Fruit fly (Drosophila melanogaster) whole organism, embryonic: ENCODE results near the gene CG33158.

Experiments
- Abd-B ChIP-seq: fragments of 200-800 bp; sonication (Bioruptor generic); optimal IDR thresholded peaks from 2 replicates; lab custom pipeline; 2018; ENCODE audit warnings: missing biosample characterization, mild to moderate bottlenecking, missing genetic modification characterization, moderate library complexity
- Atf3 ChIP-seq: fragments of 200-800 bp; sonication (Bioruptor generic); optimal IDR thresholded peaks from 3 replicates; lab custom pipeline; 2016; ENCODE audit warnings: missing biosample characterization, missing genetic modification characterization
- CG10462 ChIP-seq: fragments of 200-800 bp; sonication (Bioruptor generic); optimal IDR thresholded peaks from 2 replicates; lab custom pipeline; 2016; ENCODE audit warnings: missing biosample characterization, missing genetic modification characterization
- CG10565 ChIP-seq: fragments of 200-800 bp; sonication (Bioruptor generic); optimal IDR thresholded peaks from 3 replicates; lab custom pipeline; 2016; ENCODE audit warnings: missing biosample characterization, mild to moderate bottlenecking, missing genetic modification characterization
- CG10654 ChIP-seq: fragments of 200-800 bp; sonication (Bioruptor generic); optimal IDR thresholded peaks from 2 replicates; lab custom pipeline; 2016; ENCODE audit warnings: missing biosample characterization, missing genetic modification characterization
- CG12155 ChIP-seq: fragments of 200-800 bp; sonication (Bioruptor generic); optimal IDR thresholded peaks from 3 replicates; lab custom pipeline; 2016; ENCODE audit warnings: missing biosample characterization, missing genetic modification characterization
- CG1233 ChIP-seq: fragments of 200-800 bp; sonication (Bioruptor generic); optimal IDR thresholded peaks from 4 replicates; lab custom pipeline; 2018; ENCODE audit warnings: missing biosample characterization, mild to moderate bottlenecking, missing genetic modification characterization
- CG14441 ChIP-seq: fragments of 200-800 bp; sonication (Bioruptor generic); IDR thresholded peaks from 2 replicates; pipeline ENCODE4 v1.3.6; 2022; ENCODE audit warnings: missing biosample characterization, missing genetic modification characterization
- CG14710 ChIP-seq: fragments of 200-800 bp; sonication (Bioruptor generic); optimal IDR thresholded peaks from 3 replicates; lab custom pipeline; 2019; ENCODE audit warnings: missing biosample characterization, mild to moderate bottlenecking, missing genetic modification characterization, moderate library complexity
- CG2889 ChIP-seq: fragments of 200-800 bp; sonication (Bioruptor generic); IDR thresholded peaks from 3 replicates; pipeline ENCODE4 v1.3.6; 2022; ENCODE audit warnings: missing biosample characterization, missing genetic modification characterization
- CG30431 ChIP-seq: fragments of 200-800 bp; sonication (Bioruptor generic); optimal IDR thresholded peaks from 2 replicates; lab custom pipeline; 2017; ENCODE audit warnings: missing biosample characterization, missing genetic modification characterization
- CG32532 ChIP-seq: fragments of 200-800 bp; sonication (Bioruptor generic); IDR thresholded peaks from 2 replicates; pipeline ENCODE4 v1.3.6; 2022; ENCODE audit warnings: missing biosample characterization, missing genetic modification characterization
- CG8765 ChIP-seq: fragments of 200-800 bp; sonication (Bioruptor generic); IDR thresholded peaks from 2 replicates; pipeline ENCODE4 v1.3.6; 2022; ENCODE audit warnings: missing biosample characterization, missing genetic modification characterization
- CG9215 ChIP-seq: fragments of 200-800 bp; sonication (Bioruptor generic); IDR thresholded peaks from 2 replicates; pipeline ENCODE4 v1.3.6; 2022; ENCODE audit warnings: missing biosample characterization, missing genetic modification characterization
- D19A ChIP-seq: fragments of 200-800 bp; optimal IDR thresholded peaks from 3 replicates; lab custom pipeline; 2019; ENCODE audit warnings: missing biosample characterization, mild to moderate bottlenecking, missing genetic modification characterization, moderate library complexity
- D19B ChIP-seq: fragments of 200-800 bp; sonication (Bioruptor generic); optimal IDR thresholded peaks from 2 replicates; lab custom pipeline; 2017; ENCODE audit warnings: missing biosample characterization, mild to moderate bottlenecking, missing genetic modification characterization
- Deaf1 ChIP-seq: fragments of 200-800 bp; optimal IDR thresholded peaks from 3 replicates; lab custom pipeline; 2019; ENCODE audit warnings: missing biosample characterization, mild to moderate bottlenecking, missing genetic modification characterization, moderate library complexity
- Dek ChIP-seq: fragments of 200-800 bp; sonication (Bioruptor generic); optimal IDR thresholded peaks from 3 replicates; lab custom pipeline; 2019; ENCODE audit warnings: missing biosample characterization, mild to moderate bottlenecking, missing genetic modification characterization, moderate library complexity
- Doc2 ChIP-seq: fragments of 200-800 bp; sonication (Bioruptor generic); IDR thresholded peaks from 2 replicates; pipeline ENCODE4 v1.3.6; 2022; ENCODE audit warnings: missing biosample characterization, missing genetic modification characterization
- ERR ChIP-seq: fragments of 200-800 bp; sonication (Bioruptor generic); optimal IDR thresholded peaks from 2 replicates; lab custom pipeline; 2016; ENCODE audit warnings: missing biosample characterization, missing genetic modification characterization
- Eip74EF ChIP-seq, 2 experiments: fragments of 200-800 bp in 1 of 2; fragments of >200 bp in 1 of 2; sonication (Bioruptor generic) in 1 of 2; optimal IDR thresholded peaks; 2 replicates each; lab custom pipeline; 2017 to 2019; ENCODE audit warnings: missing biosample characterization in 2 of 2, missing genetic modification characterization in 2 of 2, mild to moderate bottlenecking in 1 of 2, moderate library complexity in 1 of 2
- Hmr ChIP-seq: fragments of 200-800 bp; sonication (Bioruptor generic); optimal IDR thresholded peaks from 3 replicates; lab custom pipeline; 2017; ENCODE audit warnings: mild to moderate bottlenecking, missing biosample characterization, missing genetic modification reagents, missing genetic modification characterization
- Lhr ChIP-seq: fragments of 200-800 bp; sonication (Bioruptor generic); optimal IDR thresholded peaks from 3 replicates; lab custom pipeline; 2017; ENCODE audit warnings: mild to moderate bottlenecking, missing biosample characterization, missing genetic modification reagents, missing genetic modification characterization
- Max ChIP-seq: fragments of 200-800 bp; sonication (Bioruptor generic); optimal IDR thresholded peaks from 2 replicates; lab custom pipeline; 2016; ENCODE audit warnings: missing biosample characterization, mild to moderate bottlenecking, missing genetic modification characterization
- Neu2 ChIP-seq: fragments of 200-800 bp; sonication (Bioruptor generic); optimal IDR thresholded peaks from 3 replicates; lab custom pipeline; 2016; ENCODE audit warnings: missing biosample characterization, missing genetic modification characterization, borderline replicate concordance
- Nf-YB ChIP-seq: fragments of 200-800 bp; sonication (Bioruptor generic); optimal IDR thresholded peaks from 3 replicates; lab custom pipeline; 2019; ENCODE audit warnings: missing biosample characterization, mild to moderate bottlenecking, missing genetic modification characterization, moderate library complexity
- PHDP ChIP-seq: fragments of 200-800 bp; sonication (Bioruptor generic); optimal IDR thresholded peaks from 3 replicates; lab custom pipeline; 2018; ENCODE audit warnings: missing biosample characterization, mild to moderate bottlenecking, missing genetic modification characterization, moderate library complexity
- Trl ChIP-seq, 3 experiments: fragments of >200 bp in 2 of 3; fragments of 200-800 bp in 1 of 3; sonication (Bioruptor generic) in 1 of 3; optimal IDR thresholded peaks; 2 replicates in 1 of 3; 3 replicates in 2 of 3; lab custom pipeline; 2016 to 2017; ENCODE audit warnings: missing biosample characterization in 1 of 3, missing genetic modification characterization in 1 of 3
- bigmax ChIP-seq: fragments of 200-800 bp; sonication (Bioruptor generic); optimal IDR thresholded peaks from 2 replicates; lab custom pipeline; 2018; ENCODE audit warnings: missing biosample characterization, mild to moderate bottlenecking, missing genetic modification characterization
- br ChIP-seq: fragments of >200 bp; optimal IDR thresholded peaks from 2 replicates; lab custom pipeline; 2017
- cad ChIP-seq: fragments of >200 bp; optimal IDR thresholded peaks from 2 replicates; lab custom pipeline; 2017; ENCODE audit warnings: missing biosample characterization, missing genetic modification characterization
- chinmo ChIP-seq: fragments of 200-800 bp; sonication (Bioruptor generic); IDR thresholded peaks from 4 replicates; pipeline ENCODE4 v1.3.6; 2022; ENCODE audit warnings: missing biosample characterization, missing genetic modification characterization; ENCODE audit not compliant: partially characterized antibody
- dm ChIP-seq: fragments of 200-800 bp; sonication (Bioruptor generic); optimal IDR thresholded peaks from 3 replicates; lab custom pipeline; 2016; ENCODE audit warnings: missing biosample characterization, missing genetic modification characterization
- exex ChIP-seq: fragments of 200-800 bp; sonication (Bioruptor generic); optimal IDR thresholded peaks from 4 replicates; lab custom pipeline; 2018; ENCODE audit warnings: missing biosample characterization, mild to moderate bottlenecking, missing genetic modification characterization, moderate library complexity
- fd102C ChIP-seq: fragments of 200-800 bp; sonication (Bioruptor generic); optimal IDR thresholded peaks from 2 replicates; lab custom pipeline; 2018; ENCODE audit warnings: missing biosample characterization, mild to moderate bottlenecking, missing genetic modification characterization, moderate library complexity
- fd64A ChIP-seq: fragments of 200-800 bp; sonication (Bioruptor generic); optimal IDR thresholded peaks from 3 replicates; lab custom pipeline; 2018; ENCODE audit warnings: missing biosample characterization, mild to moderate bottlenecking, missing genetic modification characterization
- fru ChIP-seq: fragments of >200 bp; optimal IDR thresholded peaks from 2 replicates; lab custom pipeline; 2017
- lov ChIP-seq, 2 experiments: fragments of 200-800 bp in 1 of 2; fragments of >200 bp in 1 of 2; sonication (Bioruptor generic) in 1 of 2; IDR thresholded peaks in 1 of 2; optimal IDR thresholded peaks in 1 of 2; 2 replicates in 1 of 2; 3 replicates in 1 of 2; pipeline versions ENCODE4 v1.3.6 to Lab custom; 2017 to 2022; ENCODE audit warnings: missing biosample characterization in 1 of 2, missing genetic modification characterization in 1 of 2
- nerfin-2 ChIP-seq: fragments of 200-800 bp; sonication (Bioruptor generic); IDR thresholded peaks from 2 replicates; pipeline ENCODE4 v1.3.6; 2022; ENCODE audit warnings: missing biosample characterization, missing genetic modification characterization; ENCODE audit not compliant: partially characterized antibody
- otp ChIP-seq: fragments of 200-800 bp; sonication (Bioruptor generic); IDR thresholded peaks from 3 replicates; pipeline ENCODE4, ENCODE4 v1.3.6; 2022; ENCODE audit warnings: missing biosample characterization, missing genetic modification characterization
- phol ChIP-seq: fragments of 200-800 bp; sonication (Bioruptor generic); optimal IDR thresholded peaks from 3 replicates; lab custom pipeline; 2018; ENCODE audit warnings: missing biosample characterization, mild to moderate bottlenecking, missing genetic modification characterization, moderate library complexity
- seq ChIP-seq: fragments of 200-800 bp; sonication (Bioruptor generic); IDR thresholded peaks from 2 replicates; pipeline ENCODE4 v1.3.6; 2022; ENCODE audit warnings: missing biosample characterization, missing genetic modification characterization
- shn ChIP-seq: fragments of 200-800 bp; sonication (Bioruptor generic); optimal IDR thresholded peaks from 3 replicates; lab custom pipeline; 2016; ENCODE audit warnings: missing biosample characterization, missing genetic modification characterization
- tap ChIP-seq: fragments of 200-800 bp; optimal IDR thresholded peaks from 3 replicates; lab custom pipeline; 2019; ENCODE audit warnings: missing biosample characterization, mild to moderate bottlenecking, missing genetic modification characterization, moderate library complexity
- trh ChIP-seq: fragments of 200-800 bp; sonication (Bioruptor generic); optimal IDR thresholded peaks from 2 replicates; lab custom pipeline; 2016; ENCODE audit warnings: missing biosample characterization, missing genetic modification characterization
- ttk ChIP-seq: fragments of 200-800 bp; sonication (Bioruptor generic); IDR thresholded peaks from 2 replicates; pipeline ENCODE4 v2.1.2; 2022; ENCODE audit warnings: missing biosample characterization, missing genetic modification characterization
- unc-4 ChIP-seq: fragments of 200-800 bp; sonication (Bioruptor generic); IDR thresholded peaks from 2 replicates; pipeline ENCODE4 v1.3.6; 2022; ENCODE audit warnings: missing biosample characterization, missing genetic modification characterization; ENCODE audit not compliant: partially characterized antibody
- zf30C ChIP-seq: fragments of 200-800 bp; sonication (Bioruptor generic); optimal IDR thresholded peaks from 3 replicates; lab custom pipeline; 2018; ENCODE audit warnings: missing biosample characterization, mild to moderate bottlenecking, missing genetic modification characterization

The CG33158 gene

dm6 chr3L:16408609-16409439, 10.6 kb upstream of the CG33158 start (continued):
- TF ChIP-seq PHDP (no peak), otp (GFP tag; lab: Robert Waterston, UW) (peak; percentile 69; the same call in 2 of the 3 replicates), lov (optimal IDR thresholded peaks at IDR 0.05; lab: Kevin White, UChicago) (no peak), lov (GFP tag; IDR thresholded peaks at IDR 0.05; lab: Robert Waterston, UW) (0 out of 3 replicates have a peak, but pooled peaks have one; percentile 61), fd64A (GFP tag; lab: Kevin White, UChicago) (peak; percentile 48), CG14710 (tag; lab: Kevin White, UChicago) (peak; percentile 89), ERR (no peak), Hmr (GFP tag; lab: Kevin White, UChicago) (no peak), Lhr (peak; percentile 25), fd102C (GFP tag; lab: Kevin White, UChicago) (peak; percentile 95), Abd-B (GFP tag; lab: Kevin White, UChicago) (no peak), Trl (optimal IDR thresholded peaks at IDR 0.05; lab: Kevin White, UChicago) (peak; percentile 58 to 63), Trl (GFP tag; optimal IDR thresholded peaks at IDR 0.05; lab: Kevin White, UChicago) (peak; percentile 27), CG10654 (peak; percentile 24), Deaf1 (tag; lab: Kevin White, UChicago) (no peak), trh (no peak), Dek (no peak), fru (lab: Kevin White, UChicago) (no peak), CG32532 (no peak), Atf3 (peak; percentile 50), seq (GFP tag; lab: Robert Waterston, UW) (no peak), CG10462 (peak; percentile 25), bigmax (no peak), Doc2 (GFP tag; lab: Robert Waterston, UW) (no peak), D19A (tag; lab: Kevin White, UChicago) (peak; percentile 25), dm (GFP tag; lab: Kevin White, UChicago) (peak; percentile 37), CG9215 (GFP tag; lab: Robert Waterston, UW) (no peak), exex (tag; lab: Kevin White, UChicago) (no peak), chinmo (GFP tag; lab: Robert Waterston, UW) (no peak), tap (tag; lab: Kevin White, UChicago) (no peak), cad (no peak), CG1233 (peak; percentile 74), zf30C (GFP tag; lab: Kevin White, UChicago) (peak; percentile 93), nerfin-2 (GFP tag; lab: Robert Waterston, UW) (no peak), CG2889 (no peak), CG12155 (GFP tag; lab: Kevin White, UChicago) (no peak), phol (tag; lab: Kevin White, UChicago) (peak; percentile 1), D19B (GFP tag; lab: Kevin White, UChicago) (no peak), CG14441 (GFP tag; lab: Robert Waterston, UW) (no peak), Nf-YB (GFP tag; lab: Kevin White, UChicago) (peak; percentile 26), Eip74EF (GFP tag; optimal IDR thresholded peaks at IDR 0.05; lab: Kevin White, UChicago) (no peak), CG8765 (GFP tag; lab: Robert Waterston, UW) (no peak), CG10565 (GFP tag; lab: Kevin White, UChicago) (no peak), ttk (GFP tag; lab: Robert Waterston, UW) (no peak), unc-4 (GFP tag; lab: Robert Waterston, UW) (no peak), Neu2 (peak; percentile 29), Max (GFP tag; lab: Kevin White, UChicago) (peak; percentile 34), CG30431 (GFP tag; lab: Kevin White, UChicago) (peak; percentile 17), br (lab: Kevin White, UChicago) (no peak), shn (GFP tag; lab: Kevin White, UChicago) (peak; percentile 14)
